Fruit fly (Drosophila melanogaster) whole organism, pupa: ENCODE measurements around the gene CG14252.

Experiments
- CG34367 ChIP-seq: fragments of 200-800 bp; sonication (Bioruptor generic); optimal IDR thresholded peaks from 2 replicates; lab custom pipeline; 2018; ENCODE audit warnings: missing biosample characterization, mild to moderate bottlenecking, missing genetic modification characterization
- Ets98B ChIP-seq: fragments of 200-800 bp; sonication (Bioruptor generic); IDR thresholded peaks from 2 replicates; pipeline ENCODE4 v1.3.6; 2022; ENCODE audit warnings: missing biosample characterization, missing genetic modification characterization
- Snoo ChIP-seq: fragments of 200-800 bp; sonication (Bioruptor generic); optimal IDR thresholded peaks from 3 replicates; lab custom pipeline; 2017; ENCODE audit warnings: missing biosample characterization, mild to moderate bottlenecking, missing genetic modification characterization, inconsistent platforms
- fd96Ca ChIP-seq: fragments of 200-800 bp; sonication (Bioruptor generic); IDR thresholded peaks from 3 replicates; pipeline ENCODE4 v1.3.6; 2022; ENCODE audit warnings: missing biosample characterization, missing genetic modification characterization

DNA sequence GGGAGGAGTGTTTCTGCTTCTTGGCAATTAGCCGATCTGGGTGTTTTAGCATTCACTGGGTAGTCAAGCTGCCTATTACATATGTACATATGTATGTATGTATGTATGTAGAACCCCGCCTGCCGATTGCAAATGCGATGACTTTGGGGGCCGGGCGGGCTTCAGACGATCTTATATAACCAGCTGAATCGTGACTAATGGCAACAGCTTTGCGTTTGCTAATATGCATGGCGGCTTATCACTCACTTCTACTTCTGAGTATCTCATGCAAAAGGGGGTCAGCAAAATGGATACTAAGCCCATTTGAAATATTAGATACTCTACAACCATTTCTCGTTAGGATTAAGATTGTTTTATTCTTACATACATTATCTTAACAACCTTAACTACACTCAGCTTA lies 49.1 kb upstream of the CG14252 start:
- TF ChIP-seq fd96Ca (GFP tag; lab: Robert Waterston, UW) (no peak), Snoo (tag; lab: Kevin White, UChicago) (no peak), Ets98B (no peak), CG34367 (tag; lab: Kevin White, UChicago) (no peak)
